Fruit fly (Drosophila melanogaster) whole organism: ENCODE measurements around the gene CG12608.

Experiments
- EcR ChIP-seq, 2 experiments: fragments of >200 bp; optimal IDR thresholded peaks; 2 replicates each; lab custom pipeline; 2017; ENCODE audit warnings: missing biosample characterization in 2 of 2, missing genetic modification characterization in 2 of 2, missing genetic modification reagents in 2 of 2
- psq ChIP-seq: fragments of >200 bp; optimal IDR thresholded peaks from 2 replicates; lab custom pipeline; 2017
- usp ChIP-seq: fragments of >200 bp; optimal IDR thresholded peaks from 2 replicates; lab custom pipeline; 2017; ENCODE audit warnings: missing biosample characterization, missing genetic modification characterization, mixed read lengths

- no peak for TF ChIP-seq psq
- TF ChIP-seq usp (GFP tag; lab: Kevin White, UChicago): no peak
- TF ChIP-seq EcR (GFP tag; optimal IDR thresholded peaks at IDR 0.05; lab: Kevin White, UChicago): no peak
These were observed 38.2 kb downstream of the CG12608 start for dm6 chrX:15305975-15306909.
